Fruit fly (Drosophila melanogaster): Measurements from ENCODE around the gene CG14223.
A peak's percentile ranks its signal among the peaks of the same experiment; 100 is the strongest.

CG14223 gene

dm6 chrX:19613473-19613872 is 50.3 kb downstream of the CG14223 start (continued):
- TF ChIP-seq ab (GFP tag; optimal IDR thresholded peaks at IDR 0.05), result no peak
- peak; percentile 76 for TF ChIP-seq CG6813 (GFP tag; optimal IDR thresholded peaks at IDR 0.05)
- TF ChIP-seq bbx (GFP tag; IDR thresholded peaks at IDR 0.05; ENCODE audit: partially characterized antibody), result no peak
- TF ChIP-seq bcd (GFP tag; optimal IDR thresholded peaks at IDR 0.05), result peak; percentile 39
- peak; percentile 34; the same call in 1 of the 2 replicates for TF ChIP-seq amos (GFP tag; IDR thresholded peaks at IDR 0.05; ENCODE audit: partially characterized antibody)
- TF ChIP-seq Myb (GFP tag; optimal IDR thresholded peaks at IDR 0.05), result peak; percentile 76
- no peak for TF ChIP-seq H15 (GFP tag; IDR thresholded peaks at IDR 0.05)
- no peak for TF ChIP-seq fd102C (GFP tag; optimal IDR thresholded peaks at IDR 0.05)
- TF ChIP-seq CG8359 (GFP tag; optimal IDR thresholded peaks at IDR 0.05; ENCODE audit: borderline replicate concordance), result no peak
- TF ChIP-seq dati (GFP tag; IDR thresholded peaks at IDR 0.05), result no peak
- peak; percentile 89 for TF ChIP-seq ci (GFP tag; IDR thresholded peaks at IDR 0.05)
- TF ChIP-seq btn (GFP tag; optimal IDR thresholded peaks at IDR 0.05), result peak; percentile 21
- no peak for TF ChIP-seq abd-A (tag; optimal IDR thresholded peaks at IDR 0.05)
- no peak for TF ChIP-seq toy (GFP tag; IDR thresholded peaks at IDR 0.05)
- no peak; the same call in 1 of the 2 replicates for TF ChIP-seq CG31441 (GFP tag; IDR thresholded peaks at IDR 0.05)
- TF ChIP-seq HLH54F (GFP tag; optimal IDR thresholded peaks at IDR 0.05), result no peak
- peak; percentile 39 for TF ChIP-seq CG17359 (tag; optimal IDR thresholded peaks at IDR 0.05)
- no peak for TF ChIP-seq CG16863 (GFP tag; optimal IDR thresholded peaks at IDR 0.05)
- no peak for TF ChIP-seq tin (GFP tag; optimal IDR thresholded peaks at IDR 0.05)
- TF ChIP-seq CG1233 (GFP tag; optimal IDR thresholded peaks at IDR 0.05), result peak; percentile 71
- peak; percentile 33 for TF ChIP-seq gro (GFP tag; optimal IDR thresholded peaks at IDR 0.05)
- no peak for TF ChIP-seq Hr78 (GFP tag; optimal IDR thresholded peaks at IDR 0.05)
- TF ChIP-seq al (GFP tag; IDR thresholded peaks at IDR 0.05), result no peak
- no peak for TF ChIP-seq cato (GFP tag; optimal IDR thresholded peaks at IDR 0.05; ENCODE audit: borderline replicate concordance)
- TF ChIP-seq CG17612 (GFP tag; IDR thresholded peaks at IDR 0.05), result no peak
- no peak for TF ChIP-seq Jarid2 (GFP tag; optimal IDR thresholded peaks at IDR 0.05)
- TF ChIP-seq Fer2 (tag; optimal IDR thresholded peaks at IDR 0.05), result no peak
- 0 out of 2 replicates have a peak, but pooled peaks have one; percentile 10 for TF ChIP-seq bowl (GFP tag; IDR thresholded peaks at IDR 0.05)
- TF ChIP-seq tup (GFP tag; optimal IDR thresholded peaks at IDR 0.05), result no peak
- no peak for TF ChIP-seq sima (GFP tag; optimal IDR thresholded peaks at IDR 0.05)
- peak; percentile 42; the same call in 1 of the 2 replicates for TF ChIP-seq stc (GFP tag; IDR thresholded peaks at IDR 0.05)
- TF ChIP-seq Bgb (GFP tag; IDR thresholded peaks at IDR 0.05; ENCODE audit: partially characterized antibody), result no peak
- TF ChIP-seq zen (tag; optimal IDR thresholded peaks at IDR 0.05), result no peak
- no peak for TF ChIP-seq Dfd (GFP tag; optimal IDR thresholded peaks at IDR 0.05)
- no peak for TF ChIP-seq CG13894 (tag; optimal IDR thresholded peaks at IDR 0.05)
- no peak for TF ChIP-seq slbo (GFP tag; IDR thresholded peaks at IDR 0.05)
- TF ChIP-seq NfI (GFP tag; optimal IDR thresholded peaks at IDR 0.05), result peak; percentile 78
- TF ChIP-seq unc-4 (GFP tag; IDR thresholded peaks at IDR 0.05; ENCODE audit: partially characterized antibody), result peak; percentile 56
- TF ChIP-seq az2 (GFP tag; optimal IDR thresholded peaks at IDR 0.05), result no peak
- peak; percentile 34 for TF ChIP-seq CG8388 (GFP tag; optimal IDR thresholded peaks at IDR 0.05)
- TF ChIP-seq CG11723 (GFP tag; optimal IDR thresholded peaks at IDR 0.05), result peak; percentile 47
- TF ChIP-seq CG12219 (GFP tag; optimal IDR thresholded peaks at IDR 0.05), result no peak
- TF ChIP-seq CG7357 (GFP tag; IDR thresholded peaks at IDR 0.05), result no peak
- no peak for TF ChIP-seq pan (optimal IDR thresholded peaks at IDR 0.05)
- peak in 1 of 2 experiments; percentile 29 for TF ChIP-seq pan (GFP tag; optimal IDR thresholded peaks at IDR 0.05 in 1 of 2, IDR thresholded peaks at IDR 0.05 in 1 of 2)
- TF ChIP-seq CG15073 (GFP tag; optimal IDR thresholded peaks at IDR 0.05), result no peak
- 0 out of 2 replicates have a peak, but pooled peaks have one; percentile 38 for TF ChIP-seq ato (GFP tag; IDR thresholded peaks at IDR 0.05; ENCODE audit: partially characterized antibody)
- TF ChIP-seq CG11696 (GFP tag; IDR thresholded peaks at IDR 0.05), result no peak
- TF ChIP-seq Sox100B (GFP tag; optimal IDR thresholded peaks at IDR 0.05), result no peak
- no peak for TF ChIP-seq ssp (GFP tag; IDR thresholded peaks at IDR 0.05)

All from whole organism, embryonic.